Worm (Caenorhabditis elegans): Measurements from ENCODE around the gene srx-104.

srx-104 gene

ce11 chrII:3665181-3665580 is 34.3 kb downstream of the srx-104 start:
- TF ChIP-seq tbx-37 (GFP tag; conservative IDR thresholded peaks at IDR 0.05) (no peak), hmbx-1 (tag; optimal IDR thresholded peaks at IDR 0.05) (no peak), B0310.2 (tag; optimal IDR thresholded peaks at IDR 0.05) (no peak), tra-4 (tag; optimal IDR thresholded peaks at IDR 0.05) (no peak), pes-1 (GFP tag; IDR thresholded peaks at IDR 0.05) (no peak), ets-7 (tag; optimal IDR thresholded peaks at IDR 0.05) (no peak), scrt-1 (GFP tag; IDR thresholded peaks at IDR 0.05) (no peak), aly-1 (tag; optimal IDR thresholded peaks at IDR 0.05) (no peak), ama-1 (optimal IDR thresholded peaks at IDR 0.05) (no peak), sea-1 (GFP tag; conservative IDR thresholded peaks at IDR 0.05) (no peak), tbx-11 (GFP tag; IDR thresholded peaks at IDR 0.05) (no peak), ceh-13 (GFP tag; optimal IDR thresholded peaks at IDR 0.05) (no peak), hmg-4 (GFP tag; optimal IDR thresholded peaks at IDR 0.05) (no peak), flt-1 (GFP tag; IDR thresholded peaks at IDR 0.05) (no peak), hnd-1 (tag; optimal IDR thresholded peaks at IDR 0.05) (no peak)

DNA sequence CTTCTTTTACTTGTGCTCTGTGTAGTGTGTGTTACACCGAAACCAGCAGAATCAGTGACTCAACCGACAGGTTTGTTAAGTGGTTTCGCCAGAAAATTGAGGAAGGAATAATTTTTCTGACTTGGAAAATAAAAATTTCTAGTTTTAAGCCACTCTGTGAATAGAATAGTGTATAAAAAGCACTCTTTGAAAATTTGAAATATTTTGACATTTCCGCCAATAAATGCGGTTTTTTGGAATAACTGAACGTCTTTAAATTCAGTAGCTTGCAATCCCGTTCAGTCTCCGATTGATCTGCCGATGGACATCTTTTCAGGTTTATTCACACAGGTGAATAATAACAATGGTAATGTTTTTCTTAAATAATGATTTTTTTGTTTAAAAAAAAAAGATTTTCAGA is 35.0 kb downstream of the srx-104 start, which contains the start of gene F19B10.3:
F19B10.3 (plus strand) TSS at position 301 of the 400 bp plus-strand sequence.
- TF ChIP-seq tbx-37 (GFP tag; conservative IDR thresholded peaks at IDR 0.05) (no peak), tra-4 (tag; optimal IDR thresholded peaks at IDR 0.05) (no peak), flt-1 (GFP tag; IDR thresholded peaks at IDR 0.05) (no peak), ama-1 (optimal IDR thresholded peaks at IDR 0.05) (no peak), hnd-1 (tag; optimal IDR thresholded peaks at IDR 0.05) (no peak), pes-1 (GFP tag; IDR thresholded peaks at IDR 0.05) (no peak), aly-1 (tag; optimal IDR thresholded peaks at IDR 0.05) (no peak), hmg-4 (GFP tag; optimal IDR thresholded peaks at IDR 0.05) (no peak), ceh-36 (tag; optimal IDR thresholded peaks at IDR 0.05) (no peak), F13C5.2 (tag; optimal IDR thresholded peaks at IDR 0.05) (no peak), hmbx-1 (tag; optimal IDR thresholded peaks at IDR 0.05) (no peak), B0310.2 (tag; optimal IDR thresholded peaks at IDR 0.05) (no peak), scrt-1 (GFP tag; IDR thresholded peaks at IDR 0.05) (no peak), ceh-13 (GFP tag; optimal IDR thresholded peaks at IDR 0.05) (no peak)

- TF ChIP-seq hmbx-1 (tag; optimal IDR thresholded peaks at IDR 0.05) (no peak), tra-4 (tag; optimal IDR thresholded peaks at IDR 0.05) (no peak), scrt-1 (GFP tag; IDR thresholded peaks at IDR 0.05) (no peak), ets-7 (tag; optimal IDR thresholded peaks at IDR 0.05) (no peak), hmg-4 (GFP tag; optimal IDR thresholded peaks at IDR 0.05) (no peak), tbx-37 (GFP tag; conservative IDR thresholded peaks at IDR 0.05) (no peak), flt-1 (GFP tag; IDR thresholded peaks at IDR 0.05) (no peak), ama-1 (optimal IDR thresholded peaks at IDR 0.05) (no peak), hnd-1 (tag; optimal IDR thresholded peaks at IDR 0.05) (no peak)
These were observed 35.7 kb downstream of the srx-104 start, which contains the start of gene F19B10.6 for ce11 chrII:3663796-3664195. Gene F19B10.6 (minus strand): TSS chrII:3663896.

DNA sequence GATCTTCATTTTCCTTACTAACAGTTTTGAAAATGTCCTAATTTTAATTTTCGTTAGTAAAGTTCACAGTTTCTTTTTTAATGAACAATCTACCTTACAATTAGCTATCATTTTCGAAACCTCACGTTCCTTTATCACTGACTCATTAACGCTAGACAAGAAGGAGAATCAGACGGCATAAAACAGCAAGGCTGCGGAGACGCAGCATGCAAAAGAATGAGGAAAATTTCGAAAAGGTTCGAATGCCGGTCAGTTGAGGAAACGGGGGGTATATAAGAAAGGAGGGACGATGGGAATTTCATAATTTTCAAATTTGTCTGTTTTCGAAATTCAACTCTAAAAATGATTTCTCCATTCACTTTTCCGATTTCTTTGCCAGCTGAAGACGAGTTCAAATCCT is 37.6 kb downstream of the srx-104 start, which contains the start of gene F19B10.13:
F19B10.13 (plus strand) TSS at position 343 of the 400 bp plus-strand sequence.
- TF ChIP-seq flt-1 (GFP tag; IDR thresholded peaks at IDR 0.05) (no peak), tbx-37 (GFP tag; conservative IDR thresholded peaks at IDR 0.05) (no peak), sea-1 (GFP tag; conservative IDR thresholded peaks at IDR 0.05) (no peak), hmg-4 (GFP tag; optimal IDR thresholded peaks at IDR 0.05) (no peak), pes-1 (GFP tag; IDR thresholded peaks at IDR 0.05) (no peak), F13C5.2 (tag; optimal IDR thresholded peaks at IDR 0.05) (no peak), tra-4 (tag; optimal IDR thresholded peaks at IDR 0.05) (no peak), scrt-1 (GFP tag; IDR thresholded peaks at IDR 0.05) (no peak), aly-1 (tag; optimal IDR thresholded peaks at IDR 0.05) (no peak), hmbx-1 (tag; optimal IDR thresholded peaks at IDR 0.05) (no peak), ceh-36 (tag; optimal IDR thresholded peaks at IDR 0.05) (no peak), B0310.2 (tag; optimal IDR thresholded peaks at IDR 0.05) (no peak), tbx-11 (GFP tag; IDR thresholded peaks at IDR 0.05) (no peak), hnd-1 (tag; optimal IDR thresholded peaks at IDR 0.05) (no peak), ceh-13 (GFP tag; optimal IDR thresholded peaks at IDR 0.05) (no peak), ama-1 (optimal IDR thresholded peaks at IDR 0.05) (no peak)

ce11 chrII:3659776-3660175 is 39.7 kb downstream of the srx-104 start, which contains the start of gene F19B10.4:
Gene F19B10.4 (plus strand): TSS chrII:3660076.
- TF ChIP-seq sea-1 (GFP tag; conservative IDR thresholded peaks at IDR 0.05) (no peak), hmg-4 (GFP tag; optimal IDR thresholded peaks at IDR 0.05) (no peak), hnd-1 (tag; optimal IDR thresholded peaks at IDR 0.05) (no peak), tbx-37 (GFP tag; conservative IDR thresholded peaks at IDR 0.05) (no peak), ceh-13 (GFP tag; optimal IDR thresholded peaks at IDR 0.05) (no peak)

DNA sequence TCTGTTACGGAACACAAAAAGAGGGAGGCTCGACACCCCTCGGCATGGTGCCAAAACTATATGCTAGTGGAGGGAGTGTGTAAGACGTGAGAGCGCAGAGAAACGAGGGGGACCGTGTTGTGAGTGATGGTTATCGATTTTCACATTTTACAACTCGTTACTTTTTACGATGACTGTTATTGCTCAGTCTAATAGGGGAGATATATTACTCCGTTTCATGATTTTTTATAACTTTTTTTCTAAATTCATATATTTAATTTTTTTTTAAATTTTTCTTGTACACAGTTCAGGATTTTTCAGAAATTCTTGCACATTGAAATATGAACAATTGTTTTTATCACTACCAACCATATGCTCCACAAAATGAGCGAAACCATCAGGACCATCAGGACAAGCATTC is 44.1 kb downstream of the srx-104 start, which contains the start of gene F19B10.5:
F19B10.5 (plus strand) TSS at position 301 of the 400 bp plus-strand sequence.
- TF ChIP-seq tra-4 (tag; optimal IDR thresholded peaks at IDR 0.05) (no peak), tbx-11 (GFP tag; IDR thresholded peaks at IDR 0.05) (no peak), scrt-1 (GFP tag; IDR thresholded peaks at IDR 0.05) (no peak), hmbx-1 (tag; optimal IDR thresholded peaks at IDR 0.05) (no peak), flt-1 (GFP tag; IDR thresholded peaks at IDR 0.05) (no peak), B0310.2 (tag; optimal IDR thresholded peaks at IDR 0.05) (no peak), hmg-4 (GFP tag; optimal IDR thresholded peaks at IDR 0.05) (no peak), ets-7 (tag; optimal IDR thresholded peaks at IDR 0.05) (no peak), ceh-36 (tag; optimal IDR thresholded peaks at IDR 0.05) (no peak), sea-1 (GFP tag; conservative IDR thresholded peaks at IDR 0.05) (no peak), F13C5.2 (tag; optimal IDR thresholded peaks at IDR 0.05) (no peak), pes-1 (GFP tag; IDR thresholded peaks at IDR 0.05) (no peak), aly-1 (tag; optimal IDR thresholded peaks at IDR 0.05) (no peak), ceh-13 (GFP tag; optimal IDR thresholded peaks at IDR 0.05) (no peak), ama-1 (optimal IDR thresholded peaks at IDR 0.05) (no peak), tbx-37 (GFP tag; conservative IDR thresholded peaks at IDR 0.05) (no peak)
